Fruit fly (Drosophila melanogaster): ENCODE measurements around the gene CG10949.

CG10949 gene

dm6 chr2L:20428756-20429408, 12.2 kb upstream of the CG10949 start (continued):
- TF ChIP-seq Chrac-16 (GFP tag; optimal IDR thresholded peaks at IDR 0.05) (no peak), mld (GFP tag; IDR thresholded peaks at IDR 0.05; ENCODE audit: partially characterized antibody) (no peak), sens-2 (GFP tag; IDR thresholded peaks at IDR 0.05) (no peak), CG12155 (GFP tag; optimal IDR thresholded peaks at IDR 0.05) (no peak), Xbp1 (GFP tag; optimal IDR thresholded peaks at IDR 0.05) (no peak), CG15011 (GFP tag; optimal IDR thresholded peaks at IDR 0.05) (no peak), CG16815 (GFP tag; optimal IDR thresholded peaks at IDR 0.05) (no peak), Dek (tag; optimal IDR thresholded peaks at IDR 0.05) (no peak), exex (tag; optimal IDR thresholded peaks at IDR 0.05) (peak; percentile 27), Opbp (GFP tag; IDR thresholded peaks at IDR 0.05; ENCODE audit: partially characterized antibody) (peak; percentile 54; the same call in 1 of the 3 replicates), nerfin-2 (GFP tag; IDR thresholded peaks at IDR 0.05; ENCODE audit: partially characterized antibody) (no peak), sd (tag; optimal IDR thresholded peaks at IDR 0.05) (peak; percentile 70), croc (GFP tag; conservative IDR thresholded peaks at IDR 0.05) (no peak), Aef1 (GFP tag; IDR thresholded peaks at IDR 0.05) (no peak), CG11504 (tag; optimal IDR thresholded peaks at IDR 0.05) (no peak), CG15514 (GFP tag; optimal IDR thresholded peaks at IDR 0.05) (no peak), Xrp1 (GFP tag; IDR thresholded peaks at IDR 0.05) (0 out of 2 replicates have a peak, but pooled peaks have one; percentile 12), Hr3 (GFP tag; optimal IDR thresholded peaks at IDR 0.05) (no peak), CG12659 (GFP tag; optimal IDR thresholded peaks at IDR 0.05) (peak; percentile 16), B-H1 (GFP tag; IDR thresholded peaks at IDR 0.05) (no peak), Nf-YC (tag; optimal IDR thresholded peaks at IDR 0.05) (peak; percentile 58), peb (GFP tag; IDR thresholded peaks at IDR 0.05) (no peak), ab (GFP tag; optimal IDR thresholded peaks at IDR 0.05) (no peak), CG14050 (GFP tag; IDR thresholded peaks at IDR 0.05) (no peak), gro (GFP tag; optimal IDR thresholded peaks at IDR 0.05) (no peak), insv (GFP tag; optimal IDR thresholded peaks at IDR 0.05) (peak; percentile 21 to 92), fru (optimal IDR thresholded peaks at IDR 0.05) (no peak), Dbx (GFP tag; IDR thresholded peaks at IDR 0.05) (no peak), Oli (tag; optimal IDR thresholded peaks at IDR 0.05) (no peak), CG31224 (GFP tag; IDR thresholded peaks at IDR 0.05) (no peak), CG15696 (tag; optimal IDR thresholded peaks at IDR 0.05) (no peak), ind (GFP tag; optimal IDR thresholded peaks at IDR 0.05) (no peak), Neu2 (GFP tag; optimal IDR thresholded peaks at IDR 0.05; ENCODE audit: borderline replicate concordance) (no peak), sima (GFP tag; optimal IDR thresholded peaks at IDR 0.05) (no peak), pzg (GFP tag; optimal IDR thresholded peaks at IDR 0.05) (peak; percentile 45), CG13894 (tag; optimal IDR thresholded peaks at IDR 0.05) (no peak), ap (GFP tag; IDR thresholded peaks at IDR 0.05) (no peak), Ravus (GFP tag; IDR thresholded peaks at IDR 0.05) (no peak), CG8281 (tag; optimal IDR thresholded peaks at IDR 0.05) (no peak), dm (GFP tag; optimal IDR thresholded peaks at IDR 0.05) (peak; percentile 48), Awh (GFP tag; IDR thresholded peaks at IDR 0.05) (no peak), ase (GFP tag; IDR thresholded peaks at IDR 0.05) (no peak), MTF-1 (GFP tag; optimal IDR thresholded peaks at IDR 0.05; ENCODE audit: borderline replicate concordance) (no peak), CG31441 (GFP tag; IDR thresholded peaks at IDR 0.05) (no peak), sug (tag; optimal IDR thresholded peaks at IDR 0.05) (peak; percentile 26), NfI (GFP tag; optimal IDR thresholded peaks at IDR 0.05) (no peak), Hand (GFP tag; optimal IDR thresholded peaks at IDR 0.05) (no peak), CG3995 (GFP tag; optimal IDR thresholded peaks at IDR 0.05) (no peak), Doc3 (GFP tag; IDR thresholded peaks at IDR 0.05; ENCODE audit: partially characterized antibody) (0 out of 3 replicates have a peak, but pooled peaks have one; percentile 9), CG17912 (GFP tag; optimal IDR thresholded peaks at IDR 0.05) (no peak)
